Worm (Caenorhabditis elegans): ENCODE results near the gene R08D7.7.
A peak's percentile ranks its signal among the peaks of the same experiment; 100 is the strongest.

The R08D7.7 gene

ce11 chrIII:8967639-8968038 is 22.2 kb upstream of the R08D7.7 start, which contains the start of the genes bud-13 and rpap-2:
Gene bud-13, minus strand, starts transcription at chrIII:8967727.
Gene rpap-2, plus strand, starts transcription at chrIII:8967967.
- TF ChIP-seq unc-55 (GFP tag; optimal IDR thresholded peaks at IDR 0.05) = peak; percentile 14
- no peak for TF ChIP-seq alr-1 (tag; optimal IDR thresholded peaks at IDR 0.05)

- TF ChIP-seq egl-27 (tag; optimal IDR thresholded peaks at IDR 0.05) (no peak), sma-9 (GFP tag; optimal IDR thresholded peaks at IDR 0.05) (peak; percentile 38), sma-9 (tag; optimal IDR thresholded peaks at IDR 0.05) (no peak), lin-13 (GFP tag; optimal IDR thresholded peaks at IDR 0.05) (peak; percentile 23), peb-1 (tag; optimal IDR thresholded peaks at IDR 0.05) (no peak), gmeb-1 (tag; optimal IDR thresholded peaks at IDR 0.05) (peak; percentile 72), C34F6.9 (tag; optimal IDR thresholded peaks at IDR 0.05) (peak; percentile 87), sma-3 (GFP tag; optimal IDR thresholded peaks at IDR 0.05) (peak; percentile 8), nhr-25 (tag; optimal IDR thresholded peaks at IDR 0.05) (peak; percentile 44), unc-55 (GFP tag; optimal IDR thresholded peaks at IDR 0.05) (peak; percentile 84), mab-5 (tag; optimal IDR thresholded peaks at IDR 0.05) (peak; percentile 42), lsy-2 (tag; optimal IDR thresholded peaks at IDR 0.05) (peak; percentile 71 to 83), nhr-129 (tag; optimal IDR thresholded peaks at IDR 0.05) (peak; percentile 63), nhr-6 (tag; optimal IDR thresholded peaks at IDR 0.05) (no peak), lin-11 (tag; optimal IDR thresholded peaks at IDR 0.05) (peak; percentile 13), crh-2 (tag; optimal IDR thresholded peaks at IDR 0.05) (peak; percentile 59), snpc-4 (tag; optimal IDR thresholded peaks at IDR 0.05) (no peak), dmd-4 (tag; optimal IDR thresholded peaks at IDR 0.05) (no peak), F13H6.1 (tag; optimal IDR thresholded peaks at IDR 0.05) (peak; percentile 48), ceh-16 (tag; optimal IDR thresholded peaks at IDR 0.05) (no peak), elt-1 (tag; optimal IDR thresholded peaks at IDR 0.05) (no peak), elt-3 (tag; optimal IDR thresholded peaks at IDR 0.05) (no peak)
Measured at ce11 chrIII:8971255-8972020, 18.4 kb upstream of the R08D7.7 start, which contains the start of the genes eif-3.D and R08D7.4. Gene eif-3.D, minus strand, starts transcription at chrIII:8971578. Gene R08D7.4, plus strand, starts transcription at chrIII:8971892.

DNA sequence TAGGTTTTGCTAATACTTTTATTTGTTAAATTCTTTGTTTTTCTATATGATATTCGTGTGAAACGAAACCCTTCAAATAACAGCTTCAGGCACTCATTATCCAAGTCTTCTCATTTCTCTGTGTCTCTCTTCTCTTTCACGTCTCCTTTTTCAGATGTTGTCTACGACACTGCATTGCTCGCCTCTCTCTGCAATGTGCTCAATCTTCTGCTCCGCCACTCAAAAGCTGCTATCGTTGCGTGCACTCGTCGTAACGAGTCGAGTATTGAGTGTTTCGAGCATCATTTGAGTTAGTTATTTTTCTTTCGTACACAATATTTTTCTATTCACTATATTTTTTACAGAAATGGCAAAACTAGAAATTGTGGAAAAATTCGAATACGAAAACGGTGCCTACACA is 16.7 kb upstream of the R08D7.7 start:
- TF ChIP-seq unc-55 (GFP tag; optimal IDR thresholded peaks at IDR 0.05) = peak; percentile 12
- no peak for TF ChIP-seq R02D3.7 (tag; optimal IDR thresholded peaks at IDR 0.05)
- TF ChIP-seq C34F6.9 (tag; optimal IDR thresholded peaks at IDR 0.05) = peak; percentile 10

ce11 chrIII:8973826-8974225 is 16.0 kb upstream of the R08D7.7 start, which contains the start of gene R08D7.5:
Gene R08D7.5, plus strand, starts transcription at chrIII:8974126.
- TF ChIP-seq snpc-4 (tag; optimal IDR thresholded peaks at IDR 0.05) = no peak
- TF ChIP-seq Y55F3AM.14 (GFP tag; optimal IDR thresholded peaks at IDR 0.05) = no peak
- TF ChIP-seq skn-1 (tag; optimal IDR thresholded peaks at IDR 0.05) = no peak
- TF ChIP-seq unc-62 (GFP tag; optimal IDR thresholded peaks at IDR 0.05) = no peak
- TF ChIP-seq nhr-77 (tag; optimal IDR thresholded peaks at IDR 0.05) = no peak
- TF ChIP-seq lsy-2 (tag; optimal IDR thresholded peaks at IDR 0.05) = no peak
- no peak for TF ChIP-seq unc-55 (GFP tag; optimal IDR thresholded peaks at IDR 0.05)
- TF ChIP-seq gmeb-1 (tag; optimal IDR thresholded peaks at IDR 0.05) = no peak
- TF ChIP-seq aly-2 (tag; optimal IDR thresholded peaks at IDR 0.05) = no peak
- TF ChIP-seq alr-1 (tag; optimal IDR thresholded peaks at IDR 0.05) = no peak
- no peak for TF ChIP-seq mbf-1 (tag; optimal IDR thresholded peaks at IDR 0.05)
- TF ChIP-seq lin-11 (tag; optimal IDR thresholded peaks at IDR 0.05) = no peak
- no peak for TF ChIP-seq elt-3 (tag; optimal IDR thresholded peaks at IDR 0.05)
- no peak for TF ChIP-seq ZK546.5 (tag; optimal IDR thresholded peaks at IDR 0.05)
- TF ChIP-seq sem-4 (tag; optimal IDR thresholded peaks at IDR 0.05) = no peak
- no peak for TF ChIP-seq peb-1 (tag; optimal IDR thresholded peaks at IDR 0.05)
- TF ChIP-seq nhr-237 (tag; optimal IDR thresholded peaks at IDR 0.05) = no peak

DNA sequence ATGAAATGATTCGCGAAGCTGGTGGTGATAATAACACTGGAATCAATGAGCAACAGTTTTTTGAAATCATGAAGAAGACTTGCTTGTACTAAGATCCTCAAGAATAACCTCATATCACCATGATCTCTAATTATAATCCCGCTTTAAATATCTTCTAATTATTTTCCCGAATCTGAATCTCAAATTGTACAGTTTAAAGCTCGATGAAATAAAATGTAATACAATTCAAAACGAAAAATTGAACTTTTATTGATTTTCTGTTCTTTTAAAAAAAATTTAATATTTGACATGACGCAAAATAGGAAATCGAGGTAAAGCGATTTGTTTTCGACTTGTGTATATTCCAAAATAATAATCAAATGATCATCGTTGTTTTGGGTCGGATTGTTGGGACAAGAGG is 15.0 kb upstream of the R08D7.7 start:
- TF ChIP-seq unc-39 (tag; optimal IDR thresholded peaks at IDR 0.05) (no peak), mdl-1 (tag; optimal IDR thresholded peaks at IDR 0.05) (no peak), elt-1 (tag; optimal IDR thresholded peaks at IDR 0.05) (no peak), C34F6.9 (tag; optimal IDR thresholded peaks at IDR 0.05) (no peak), crh-2 (tag; optimal IDR thresholded peaks at IDR 0.05) (no peak), nhr-21 (tag; optimal IDR thresholded peaks at IDR 0.05) (peak; percentile 58), zag-1 (tag; optimal IDR thresholded peaks at IDR 0.05) (no peak), ama-1 (optimal IDR thresholded peaks at IDR 0.05) (no peak), blmp-1 (tag; optimal IDR thresholded peaks at IDR 0.05; ENCODE audit: insufficient read depth) (peak; percentile 28), sma-3 (GFP tag; optimal IDR thresholded peaks at IDR 0.05) (no peak), lin-13 (GFP tag; optimal IDR thresholded peaks at IDR 0.05) (no peak), Y55F3AM.14 (GFP tag; optimal IDR thresholded peaks at IDR 0.05) (peak; percentile 24), dmd-4 (tag; optimal IDR thresholded peaks at IDR 0.05) (no peak), gmeb-1 (tag; optimal IDR thresholded peaks at IDR 0.05) (no peak), mbf-1 (tag; optimal IDR thresholded peaks at IDR 0.05) (no peak), alr-1 (tag; optimal IDR thresholded peaks at IDR 0.05) (no peak), ceh-16 (tag; optimal IDR thresholded peaks at IDR 0.05) (no peak), nhr-77 (tag; optimal IDR thresholded peaks at IDR 0.05) (no peak), lin-39 (tag; optimal IDR thresholded peaks at IDR 0.05) (no peak), sem-4 (tag; optimal IDR thresholded peaks at IDR 0.05) (no peak), F13H6.1 (tag; optimal IDR thresholded peaks at IDR 0.05) (no peak)

All from whole organism, L2 larva.